Worm (Caenorhabditis elegans): ENCODE results near the gene lin-49.

The lin-49 gene

DNA sequence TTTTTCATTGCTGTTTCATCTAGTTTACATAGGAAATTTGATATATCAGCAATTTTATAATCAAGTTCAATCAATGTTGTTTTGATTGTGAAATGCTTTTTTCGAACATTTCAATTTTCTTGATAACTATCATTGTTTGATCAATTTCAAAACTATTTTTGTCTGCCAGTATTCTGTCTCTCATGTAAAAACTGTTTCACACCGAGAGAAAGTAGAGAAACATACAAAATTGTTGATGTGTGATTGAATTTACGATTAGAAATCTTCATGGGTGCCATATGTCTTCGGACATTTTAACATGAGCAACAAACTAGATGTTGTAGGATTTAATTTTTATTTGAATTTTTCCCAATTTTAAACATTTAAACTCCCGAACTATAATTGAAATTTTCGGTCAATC, 30.2 kb downstream of the lin-49 start, which contains the start of gene C49C8.2:
Gene C49C8.2 (plus strand): TSS at position 393 of the 400 bp plus-strand sequence.
- TF ChIP-seq nhr-28 (tag; optimal IDR thresholded peaks at IDR 0.05) (peak; percentile 22), spr-3 (GFP tag; optimal IDR thresholded peaks at IDR 0.05) (no peak), mdt-29 (GFP tag; IDR thresholded peaks at IDR 0.05) (no peak), zag-1 (tag; optimal IDR thresholded peaks at IDR 0.05) (no peak), aha-1 (tag) (peak; percentile 57), zip-2 (tag; optimal IDR thresholded peaks at IDR 0.05) (no peak), T20F7.1 (GFP tag; optimal IDR thresholded peaks at IDR 0.05) (peak; percentile 28), ceh-62 (tag; optimal IDR thresholded peaks at IDR 0.05) (no peak), T26A8.4 (GFP tag; IDR thresholded peaks at IDR 0.05) (no peak), nhr-102 (tag; optimal IDR thresholded peaks at IDR 0.05) (no peak), unc-62 (GFP tag; optimal IDR thresholded peaks at IDR 0.05 in 1 of 2) (peak in 1 of 2 experiments; percentile 81), unc-62 (tag; optimal IDR thresholded peaks at IDR 0.05) (no peak), hmg-1.1 (GFP tag; IDR thresholded peaks at IDR 0.05) (no peak), cey-2 (tag; optimal IDR thresholded peaks at IDR 0.05; ENCODE audit: borderline replicate concordance, insufficient read depth) (no peak), ZK337.2 (GFP tag; IDR thresholded peaks at IDR 0.05) (no peak), saeg-2 (GFP tag; IDR thresholded peaks at IDR 0.05) (no peak), pha-4 (GFP tag; IDR thresholded peaks at IDR 0.05) (no peak), pha-4 (tag; optimal IDR thresholded peaks at IDR 0.05) (no peak), zfp-2 (tag; optimal IDR thresholded peaks at IDR 0.05) (no peak), dmd-6 (GFP tag; IDR thresholded peaks at IDR 0.05) (peak; percentile 10; the same call in 1 of the 2 replicates), Y5F2A.4 (GFP tag; optimal IDR thresholded peaks at IDR 0.05) (no peak), hlh-11 (tag; optimal IDR thresholded peaks at IDR 0.05) (peak; percentile 51), rbr-2 (tag; optimal IDR thresholded peaks at IDR 0.05) (no peak), daf-16 (GFP tag; optimal IDR thresholded peaks at IDR 0.05) (no peak), daf-16 (tag; optimal IDR thresholded peaks at IDR 0.05) (peak; percentile 66), nhr-11 (tag; optimal IDR thresholded peaks at IDR 0.05) (no peak), F37D6.2 (tag; optimal IDR thresholded peaks at IDR 0.05) (no peak), egl-43 (GFP tag; IDR thresholded peaks at IDR 0.05) (no peak), skn-1 (tag; optimal IDR thresholded peaks at IDR 0.05) (no peak), dve-1 (tag; optimal IDR thresholded peaks at IDR 0.05; ENCODE audit: insufficient read depth) (peak; percentile 56), ctbp-1 (GFP tag; IDR thresholded peaks at IDR 0.05) (no peak), nhr-6 (tag; optimal IDR thresholded peaks at IDR 0.05) (no peak)

DNA sequence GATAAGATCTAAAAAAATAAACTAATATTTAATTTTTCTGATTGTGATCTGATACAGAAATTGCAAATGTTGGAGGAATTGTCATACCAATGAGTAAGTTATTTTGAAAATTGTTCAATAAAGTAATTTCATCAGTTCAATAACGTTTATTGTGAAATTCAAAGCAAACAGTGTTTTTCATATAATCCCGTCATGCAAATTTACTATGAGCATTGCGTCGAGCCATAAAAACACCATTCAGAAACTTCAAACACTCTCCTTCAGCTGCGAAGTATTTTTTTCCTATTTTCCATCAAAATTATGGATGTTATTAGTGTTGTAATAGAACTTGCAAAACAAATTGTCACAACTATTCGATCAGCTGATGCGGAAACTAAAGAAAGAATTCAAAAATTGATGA, 31.4 kb downstream of the lin-49 start, which contains the start of gene C49C8.8:
Gene C49C8.8 (plus strand): TSS at position 301 of the 400 bp plus-strand sequence.
- no peak for TF ChIP-seq ceh-20 (GFP tag; IDR thresholded peaks at IDR 0.05)
- TF ChIP-seq ceh-82 (tag; optimal IDR thresholded peaks at IDR 0.05) = no peak
- TF ChIP-seq lin-1 (GFP tag; IDR thresholded peaks at IDR 0.05) = no peak
- no peak for TF ChIP-seq nhr-28 (tag; optimal IDR thresholded peaks at IDR 0.05)
- no peak for TF ChIP-seq tag-97 (GFP tag; IDR thresholded peaks at IDR 0.05)
- no peak for TF ChIP-seq ceh-28 (tag; optimal IDR thresholded peaks at IDR 0.05)
- TF ChIP-seq nhr-42 (GFP tag; IDR thresholded peaks at IDR 0.05) = no peak
- TF ChIP-seq madf-9 (GFP tag; conservative IDR thresholded peaks at IDR 0.05) = no peak
- TF ChIP-seq ama-1 (optimal IDR thresholded peaks at IDR 0.05) = no peak
- no peak for TF ChIP-seq pqm-1 (tag; optimal IDR thresholded peaks at IDR 0.05)

DNA sequence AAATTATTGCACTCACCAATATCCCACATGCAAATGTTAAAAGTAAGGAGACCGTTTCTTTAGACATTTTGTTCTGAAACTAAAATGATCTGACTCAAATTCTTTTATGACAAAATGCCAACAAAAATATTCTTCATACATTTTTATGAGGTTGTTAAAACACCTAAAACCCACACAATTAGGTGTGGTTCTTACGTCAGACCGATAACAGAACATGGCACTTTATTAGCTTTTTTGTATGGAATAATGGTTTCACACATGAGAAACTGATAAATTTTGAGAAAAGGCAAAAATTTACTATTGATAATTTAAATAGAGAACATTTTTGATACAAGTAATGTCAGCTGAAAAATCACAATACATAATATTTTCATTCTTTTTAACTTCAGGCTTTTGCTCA, 33.1 kb downstream of the lin-49 start, which contains the start of gene C49C8.5:
Gene C49C8.5 (minus strand): TSS at position 73 of the 400 bp plus-strand sequence.
- no peak for TF ChIP-seq daf-16 (GFP tag; optimal IDR thresholded peaks at IDR 0.05)
- peak; percentile 15 for TF ChIP-seq daf-16 (tag; optimal IDR thresholded peaks at IDR 0.05)
- TF ChIP-seq php-3 (GFP tag; IDR thresholded peaks at IDR 0.05) = peak; percentile 84
- TF ChIP-seq dve-1 (tag; optimal IDR thresholded peaks at IDR 0.05; ENCODE audit: insufficient read depth) = peak; percentile 10
- TF ChIP-seq pqm-1 (tag; optimal IDR thresholded peaks at IDR 0.05) = peak; percentile 59
- no peak for TF ChIP-seq ZK546.5 (tag; optimal IDR thresholded peaks at IDR 0.05)

Data from whole organism, L4 larva.